Worm (Caenorhabditis elegans) whole organism, L4 larva: ENCODE data around the gene srbc-84.

Experiments used
- ZK337.2 ChIP-seq: fragments of 200-800 bp; sonication (Bioruptor generic); IDR thresholded peaks from 2 replicates; pipeline ENCODE4 v1.3.6; 2022; ENCODE audit warnings: missing genetic modification reagents, missing genetic modification characterization, missing compliant biosample characterization
- ZK546.5 ChIP-seq, 2 experiments: sonication (generic microtip); optimal IDR thresholded peaks; 2 replicates each; lab custom pipeline; 2017; ENCODE audit warnings: missing biosample characterization in 2 of 2, missing genetic modification characterization in 2 of 2
- ceh-62 ChIP-seq: sonication (generic microtip); optimal IDR thresholded peaks from 2 replicates; lab custom pipeline; 2017; ENCODE audit warnings: missing biosample characterization, missing genetic modification characterization
- egl-27 ChIP-seq: sonication (generic microtip); optimal IDR thresholded peaks from 3 replicates; lab custom pipeline; 2017; ENCODE audit warnings: missing biosample characterization, missing genetic modification reagents, missing genetic modification characterization
- fkh-10 ChIP-seq: fragments of 150-350 bp; optimal IDR thresholded peaks from 2 replicates; lab custom pipeline; 2014; ENCODE audit warnings: missing biosample characterization, missing genetic modification reagents, missing genetic modification characterization
- nhr-28 ChIP-seq: fragments of 150-350 bp; optimal IDR thresholded peaks from 2 replicates; lab custom pipeline; 2014; ENCODE audit warnings: missing biosample characterization, missing genetic modification characterization
- ztf-11 ChIP-seq: fragments of 150-350 bp; optimal IDR thresholded peaks from 2 replicates; lab custom pipeline; 2014; ENCODE audit warnings: missing biosample characterization, missing genetic modification characterization

DNA sequence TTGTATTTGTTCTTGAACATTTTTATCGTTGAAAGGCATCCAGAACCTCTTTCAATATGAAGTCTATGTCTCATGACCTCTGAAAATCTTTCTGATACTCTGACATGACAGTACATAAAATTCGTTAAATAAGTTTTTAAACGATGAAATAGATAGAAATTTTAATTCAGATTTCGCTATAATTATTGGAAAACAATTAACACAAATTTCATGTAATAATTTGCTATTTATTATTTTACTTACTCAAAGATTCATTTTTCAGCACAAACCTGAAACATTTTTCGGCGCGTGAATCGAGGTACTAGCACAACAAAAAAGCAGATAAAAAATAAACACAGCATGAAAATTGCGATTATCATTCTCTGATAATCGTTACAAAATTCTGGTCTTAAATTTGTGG lies 32.3 kb upstream of the srbc-84 start, which contains the start of gene T13F3.4:
- no peak for TF ChIP-seq egl-27 (tag; lab: Kevin White, UChicago)
- TF ChIP-seq ztf-11 (tag; lab: Kevin White, UChicago): no peak
- no peak for TF ChIP-seq nhr-28 (tag; lab: Kevin White, UChicago)
- no peak for TF ChIP-seq fkh-10 (GFP tag; lab: Kevin White, UChicago)
- no peak for TF ChIP-seq ZK337.2 (GFP tag; lab: Robert Waterston, UW)
- TF ChIP-seq ZK546.5 (tag; optimal IDR thresholded peaks at IDR 0.05; lab: Kevin White, UChicago): no peak
- TF ChIP-seq ceh-62 (tag; lab: Kevin White, UChicago): no peak
